Fruit fly (Drosophila melanogaster) whole organism, embryonic: ENCODE results near the gene mnd.
A peak's percentile ranks its signal among the peaks of the same experiment; 100 is the strongest.

Experiments used
- B-H1 ChIP-seq: fragments of 200-800 bp; sonication (Bioruptor generic); IDR thresholded peaks from 3 replicates; pipeline ENCODE4 v1.3.6; 2022; ENCODE audit warnings: missing biosample characterization, missing genetic modification characterization
- CG14014 ChIP-seq: fragments of 200-800 bp; sonication (Bioruptor generic); IDR thresholded peaks from 2 replicates; pipeline ENCODE4 v1.3.6; 2022; ENCODE audit warnings: missing biosample characterization, missing genetic modification characterization
- CG15696 ChIP-seq: fragments of 200-800 bp; sonication (Bioruptor generic); optimal IDR thresholded peaks from 2 replicates; lab custom pipeline; 2019; ENCODE audit warnings: missing biosample characterization, mild to moderate bottlenecking, missing genetic modification characterization, moderate library complexity
- CG17359 ChIP-seq: fragments of 200-800 bp; sonication (Bioruptor generic); optimal IDR thresholded peaks from 3 replicates; lab custom pipeline; 2018; ENCODE audit warnings: missing biosample characterization, mild to moderate bottlenecking, missing genetic modification characterization, moderate library complexity
- CG17612 ChIP-seq: fragments of 200-800 bp; sonication (Bioruptor generic); IDR thresholded peaks from 2 replicates; pipeline ENCODE4 v1.3.6; 2022; ENCODE audit warnings: missing biosample characterization, missing genetic modification characterization
- CG2129 ChIP-seq: fragments of 200-800 bp; sonication (Bioruptor generic); IDR thresholded peaks from 2 replicates; pipeline ENCODE4 v1.3.6; 2022; ENCODE audit warnings: missing biosample characterization, missing genetic modification characterization; ENCODE audit not compliant: partially characterized antibody
- CG30403 ChIP-seq: fragments of 200-800 bp; sonication (Bioruptor generic); optimal IDR thresholded peaks from 3 replicates; lab custom pipeline; 2016; ENCODE audit warnings: missing biosample characterization, missing genetic modification characterization
- CG30431 ChIP-seq: fragments of 200-800 bp; sonication (Bioruptor generic); optimal IDR thresholded peaks from 2 replicates; lab custom pipeline; 2017; ENCODE audit warnings: missing biosample characterization, missing genetic modification characterization
- CG31388 ChIP-seq: fragments of 200-800 bp; sonication (Bioruptor generic); optimal IDR thresholded peaks from 2 replicates; lab custom pipeline; 2016; ENCODE audit warnings: missing biosample characterization, missing genetic modification characterization
- CG3407 ChIP-seq: fragments of 200-800 bp; sonication (Bioruptor generic); optimal IDR thresholded peaks from 2 replicates; lab custom pipeline; 2018; ENCODE audit warnings: missing biosample characterization, mild to moderate bottlenecking, missing genetic modification characterization
- CG42726 ChIP-seq: fragments of 200-800 bp; sonication (Bioruptor generic); IDR thresholded peaks from 2 replicates; pipeline ENCODE4 v1.3.6; 2022; ENCODE audit warnings: missing biosample characterization, missing genetic modification characterization; ENCODE audit not compliant: partially characterized antibody
- CG4617 ChIP-seq: fragments of 200-800 bp; sonication (Bioruptor generic); optimal IDR thresholded peaks from 3 replicates; lab custom pipeline; 2016; ENCODE audit warnings: missing biosample characterization, missing genetic modification characterization, borderline replicate concordance
- CG5180 ChIP-seq: fragments of 200-800 bp; sonication (Bioruptor generic); optimal IDR thresholded peaks from 3 replicates; lab custom pipeline; 2017; ENCODE audit warnings: missing biosample characterization, missing genetic modification characterization, mild to moderate bottlenecking, moderate library complexity, missing genetic modification reagents
- CG6654 ChIP-seq: fragments of 200-800 bp; sonication (Bioruptor generic); optimal IDR thresholded peaks from 2 replicates; lab custom pipeline; 2017; ENCODE audit warnings: missing biosample characterization, mild to moderate bottlenecking, missing genetic modification characterization
- CG6854 ChIP-seq: fragments of 200-800 bp; sonication (Bioruptor generic); optimal IDR thresholded peaks from 3 replicates; lab custom pipeline; 2017; ENCODE audit warnings: missing biosample characterization, mild to moderate bottlenecking, missing genetic modification characterization
- CG8290 ChIP-seq, 3 experiments: fragments of 200-800 bp; sonication (Bioruptor generic); optimal IDR thresholded peaks; 2 replicates each; lab custom pipeline; 2016 to 2019; ENCODE audit warnings: missing biosample characterization in 3 of 3, missing genetic modification characterization in 3 of 3, mild to moderate bottlenecking in 2 of 3, moderate library complexity in 1 of 3
- CkIIα-i1 ChIP-seq: fragments of 200-800 bp; sonication (Bioruptor generic); IDR thresholded peaks from 2 replicates; pipeline ENCODE4 v1.3.6; 2022; ENCODE audit warnings: missing biosample characterization, missing genetic modification characterization
- CoRest ChIP-seq: fragments of 200-800 bp; sonication (Bioruptor generic); optimal IDR thresholded peaks from 3 replicates; lab custom pipeline; 2018; ENCODE audit warnings: missing biosample characterization, mild to moderate bottlenecking, missing genetic modification characterization, moderate library complexity
- CrebB ChIP-seq: fragments of 200-800 bp; sonication (Bioruptor generic); optimal IDR thresholded peaks from 3 replicates; lab custom pipeline; 2018; ENCODE audit warnings: missing biosample characterization, mild to moderate bottlenecking, missing genetic modification characterization
- Dbx ChIP-seq: fragments of 200-800 bp; sonication (Bioruptor generic); IDR thresholded peaks from 3 replicates; pipeline ENCODE4 v1.3.6; 2022; ENCODE audit warnings: missing biosample characterization, missing genetic modification characterization
- GATAe ChIP-seq: fragments of 200-800 bp; sonication (Bioruptor generic); conservative IDR thresholded peaks from 2 replicates; pipeline ENCODE4 v1.3.6; 2022; ENCODE audit warnings: missing biosample characterization, missing genetic modification characterization
- Gsc ChIP-seq: fragments of 200-800 bp; sonication (Bioruptor generic); IDR thresholded peaks from 2 replicates; pipeline ENCODE4 v1.3.6; 2022; ENCODE audit warnings: missing biosample characterization, missing genetic modification characterization
- H2.0 ChIP-seq: fragments of 200-800 bp; sonication (Bioruptor generic); IDR thresholded peaks from 2 replicates; pipeline ENCODE4 v1.3.6; 2022; ENCODE audit warnings: missing biosample characterization, missing genetic modification characterization
- HLH54F ChIP-seq: fragments of 200-800 bp; sonication (Bioruptor generic); optimal IDR thresholded peaks from 3 replicates; lab custom pipeline; 2016; ENCODE audit warnings: missing biosample characterization, missing genetic modification characterization
- Hmx ChIP-seq: fragments of 200-800 bp; sonication (Bioruptor generic); optimal IDR thresholded peaks from 2 replicates; lab custom pipeline; 2016; ENCODE audit warnings: missing biosample characterization, missing genetic modification characterization
- NFAT ChIP-seq: fragments of 200-800 bp; sonication (Bioruptor generic); IDR thresholded peaks from 2 replicates; pipeline ENCODE4 v1.3.6; 2022; ENCODE audit warnings: missing biosample characterization, missing genetic modification characterization
- Pdp1 ChIP-seq, 2 experiments: fragments of 200-800 bp; sonication (Bioruptor generic); optimal IDR thresholded peaks; 3 replicates each; lab custom pipeline; 2016; ENCODE audit warnings: missing biosample characterization in 2 of 2, missing genetic modification characterization in 2 of 2, mild to moderate bottlenecking in 1 of 2, moderate library complexity in 1 of 2
- YL-1 ChIP-seq: fragments of 200-800 bp; sonication (Bioruptor generic); optimal IDR thresholded peaks from 3 replicates; lab custom pipeline; 2017; ENCODE audit warnings: missing biosample characterization, mild to moderate bottlenecking, missing genetic modification characterization
- amos ChIP-seq: fragments of 200-800 bp; sonication (Bioruptor generic); IDR thresholded peaks from 2 replicates; pipeline ENCODE4 v1.3.6; 2022; ENCODE audit warnings: missing biosample characterization, missing genetic modification characterization; ENCODE audit not compliant: partially characterized antibody
- bsh ChIP-seq, 2 experiments: fragments of 200-800 bp; sonication (Bioruptor generic); optimal IDR thresholded peaks; 2 replicates each; lab custom pipeline; 2017 to 2018; ENCODE audit warnings: mild to moderate bottlenecking in 2 of 2, missing biosample characterization in 2 of 2, missing genetic modification characterization in 2 of 2, moderate library complexity in 1 of 2
- btn ChIP-seq: fragments of 200-800 bp; sonication (Bioruptor generic); optimal IDR thresholded peaks from 2 replicates; lab custom pipeline; 2016; ENCODE audit warnings: missing biosample characterization, missing genetic modification characterization
- ewg ChIP-seq: fragments of 200-800 bp; sonication (Bioruptor generic); optimal IDR thresholded peaks from 3 replicates; lab custom pipeline; 2017; ENCODE audit warnings: mild to moderate bottlenecking, missing biosample characterization, missing genetic modification reagents, missing genetic modification characterization
- her ChIP-seq: fragments of 200-800 bp; sonication (Bioruptor generic); optimal IDR thresholded peaks from 2 replicates; lab custom pipeline; 2016; ENCODE audit warnings: missing biosample characterization, missing genetic modification characterization
- inv ChIP-seq: fragments of 200-800 bp; sonication (Bioruptor generic); IDR thresholded peaks from 2 replicates; pipeline ENCODE4 v1.3.6; 2022; ENCODE audit warnings: missing biosample characterization, missing genetic modification characterization; ENCODE audit not compliant: partially characterized antibody
- jigr1 ChIP-seq: fragments of 200-800 bp; sonication (Bioruptor generic); IDR thresholded peaks from 3 replicates; pipeline ENCODE4 v1.3.6; 2022; ENCODE audit warnings: missing biosample characterization, missing genetic modification characterization
- lab ChIP-seq: fragments of 200-800 bp; sonication (Bioruptor generic); optimal IDR thresholded peaks from 3 replicates; lab custom pipeline; 2017; ENCODE audit warnings: missing biosample characterization, missing genetic modification characterization, mild to moderate bottlenecking, moderate library complexity, missing genetic modification reagents
- lov ChIP-seq, 2 experiments: fragments of 200-800 bp in 1 of 2; fragments of >200 bp in 1 of 2; sonication (Bioruptor generic) in 1 of 2; IDR thresholded peaks in 1 of 2; optimal IDR thresholded peaks in 1 of 2; 2 replicates in 1 of 2; 3 replicates in 1 of 2; pipeline versions ENCODE4 v1.3.6 to Lab custom; 2017 to 2022; ENCODE audit warnings: missing biosample characterization in 1 of 2, missing genetic modification characterization in 1 of 2
- p53 ChIP-seq: fragments of 200-800 bp; sonication (Bioruptor generic); optimal IDR thresholded peaks from 2 replicates; lab custom pipeline; 2016; ENCODE audit warnings: missing biosample characterization, missing genetic modification characterization
- repo ChIP-seq: fragments of 200-800 bp; sonication (Bioruptor generic); optimal IDR thresholded peaks from 2 replicates; lab custom pipeline; 2016; ENCODE audit warnings: missing biosample characterization, missing genetic modification characterization
- sc ChIP-seq, 3 experiments: fragments of >200 bp in 2 of 3; fragments of 200-800 bp in 1 of 3; sonication (Bioruptor generic) in 1 of 3; optimal IDR thresholded peaks; 2 replicates in 2 of 3; 3 replicates in 1 of 3; lab custom pipeline; 2017; ENCODE audit warnings: mild to moderate bottlenecking in 1 of 3, missing biosample characterization in 1 of 3, missing genetic modification characterization in 1 of 3, missing genetic modification reagents in 1 of 3
- ssp ChIP-seq: fragments of 200-800 bp; sonication (Bioruptor generic); IDR thresholded peaks from 2 replicates; pipeline ENCODE4 v1.3.6; 2022; ENCODE audit warnings: missing biosample characterization, missing genetic modification characterization
- tgo ChIP-seq: fragments of 200-800 bp; sonication (Bioruptor generic); IDR thresholded peaks from 3 replicates; pipeline ENCODE4 v1.3.6; 2022; ENCODE audit warnings: missing biosample characterization, missing genetic modification characterization
- trem ChIP-seq: fragments of 200-800 bp; optimal IDR thresholded peaks from 3 replicates; lab custom pipeline; 2019; ENCODE audit warnings: missing biosample characterization, mild to moderate bottlenecking, missing genetic modification characterization, moderate library complexity
- tup ChIP-seq: fragments of 200-800 bp; sonication (Bioruptor generic); optimal IDR thresholded peaks from 2 replicates; lab custom pipeline; 2016; ENCODE audit warnings: missing biosample characterization, mild to moderate bottlenecking, missing genetic modification characterization, moderate library complexity
- tx ChIP-seq: fragments of 200-800 bp; sonication (Bioruptor generic); optimal IDR thresholded peaks from 2 replicates; lab custom pipeline; 2016; ENCODE audit warnings: missing biosample characterization, missing genetic modification characterization
- zen ChIP-seq: fragments of 200-800 bp; sonication (Bioruptor generic); optimal IDR thresholded peaks from 3 replicates; lab custom pipeline; 2018; ENCODE audit warnings: missing biosample characterization, mild to moderate bottlenecking, missing genetic modification characterization, moderate library complexity

mnd gene

DNA sequence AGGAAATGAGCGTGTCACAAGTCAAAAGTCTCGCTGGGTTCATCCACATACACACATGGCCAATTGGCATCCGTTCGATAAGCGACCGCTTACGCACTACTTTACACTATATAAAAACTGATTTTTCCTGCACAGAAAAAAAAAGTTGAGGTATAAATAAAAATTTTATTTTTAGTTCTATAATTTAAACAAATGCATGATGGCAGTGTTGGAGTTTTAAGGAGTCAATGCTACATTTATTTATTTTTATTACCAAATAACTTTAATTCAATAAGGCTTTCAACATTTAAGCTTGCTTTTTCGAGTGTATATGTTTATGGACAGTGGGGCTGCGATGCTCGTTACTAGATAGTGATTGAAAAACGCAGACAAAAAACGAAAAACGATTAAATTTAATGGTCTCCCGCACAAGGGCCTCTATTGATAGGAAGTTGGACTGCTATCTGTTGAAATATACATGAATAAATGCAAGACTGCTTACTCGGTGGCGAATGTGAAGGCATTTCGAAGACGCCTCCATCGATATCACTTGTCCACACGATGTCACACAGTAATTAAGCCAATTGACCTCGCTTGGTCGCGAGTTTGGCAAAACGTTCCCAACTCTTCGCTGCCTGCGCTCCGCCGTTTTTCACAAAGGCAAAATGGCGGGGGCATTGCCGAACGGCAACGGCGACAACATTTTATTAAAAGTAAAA is 26.9 kb downstream of the mnd start (continued):
- TF ChIP-seq CG31388 (GFP tag; lab: Kevin White, UChicago), result peak; percentile 74
- TF ChIP-seq CG6854 (GFP tag; lab: Kevin White, UChicago), result peak; percentile 30
- no peak for TF ChIP-seq btn (GFP tag; lab: Kevin White, UChicago)
- peak; percentile 82 for TF ChIP-seq tgo (GFP tag; lab: Robert Waterston, UW)
- no peak for TF ChIP-seq GATAe (GFP tag; lab: Robert Waterston, UW)
- TF ChIP-seq p53 (GFP tag; lab: Kevin White, UChicago), result no peak
- peak; percentile 49 to 65 for TF ChIP-seq Pdp1 (GFP tag; optimal IDR thresholded peaks at IDR 0.05; lab: Kevin White, UChicago)
- peak; percentile 50 for TF ChIP-seq CG30431 (GFP tag; lab: Kevin White, UChicago)
- no peak for TF ChIP-seq sc (optimal IDR thresholded peaks at IDR 0.05; lab: Kevin White, UChicago)
- peak; percentile 20 for TF ChIP-seq sc (GFP tag; optimal IDR thresholded peaks at IDR 0.05; lab: Kevin White, UChicago)
- TF ChIP-seq Dbx, result 0 out of 3 replicates have a peak, but pooled peaks have one; percentile 18
- peak; percentile 55 for TF ChIP-seq CG5180 (GFP tag; lab: Kevin White, UChicago)
- no peak for TF ChIP-seq Gsc (GFP tag; lab: Robert Waterston, UW)
- peak; percentile 42 to 85 for TF ChIP-seq bsh (GFP tag; optimal IDR thresholded peaks at IDR 0.05; lab: Kevin White, UChicago)
- no peak for TF ChIP-seq CkIIα-i1
- peak; percentile 62 for TF ChIP-seq CG3407 (GFP tag; lab: Kevin White, UChicago)
- TF ChIP-seq H2.0 (GFP tag; lab: Robert Waterston, UW), result peak; percentile 57; the same call in 1 of the 2 replicates
- TF ChIP-seq CG4617, result peak; percentile 18
- no peak for TF ChIP-seq HLH54F (GFP tag; lab: Kevin White, UChicago)
- TF ChIP-seq CG42726 (GFP tag; lab: Robert Waterston, UW), result no peak
- TF ChIP-seq her, result no peak
- TF ChIP-seq repo (GFP tag; lab: Kevin White, UChicago), result no peak
- peak; percentile 32 for TF ChIP-seq ewg (GFP tag; lab: Kevin White, UChicago)
- TF ChIP-seq CG2129, result no peak
- TF ChIP-seq trem, result peak; percentile 74
- no peak for TF ChIP-seq inv (GFP tag; lab: Robert Waterston, UW)
- peak; percentile 85 for TF ChIP-seq CoRest (tag; lab: Kevin White, UChicago)
- no peak for TF ChIP-seq tx (GFP tag; lab: Kevin White, UChicago)
- TF ChIP-seq lov (optimal IDR thresholded peaks at IDR 0.05; lab: Kevin White, UChicago), result no peak
- peak; percentile 53; the same call in 1 of the 3 replicates for TF ChIP-seq lov (GFP tag; IDR thresholded peaks at IDR 0.05; lab: Robert Waterston, UW)
- TF ChIP-seq ssp (GFP tag; lab: Robert Waterston, UW), result peak; percentile 45; the same call in 1 of the 2 replicates
- TF ChIP-seq CG14014, result peak; percentile 58; the same call in 1 of the 2 replicates
- TF ChIP-seq YL-1 (GFP tag; lab: Kevin White, UChicago), result no peak
- TF ChIP-seq amos (GFP tag; lab: Robert Waterston, UW), result no peak
- no peak for TF ChIP-seq tup (GFP tag; lab: Kevin White, UChicago)
- peak; percentile 77 for TF ChIP-seq zen (tag; lab: Kevin White, UChicago)
- TF ChIP-seq CG17359 (tag; lab: Kevin White, UChicago), result peak; percentile 85
- peak; percentile 49 for TF ChIP-seq B-H1 (GFP tag; lab: Robert Waterston, UW)
- TF ChIP-seq lab (GFP tag; lab: Kevin White, UChicago), result peak; percentile 81
- TF ChIP-seq CG6654, result peak; percentile 13
- TF ChIP-seq CG8290 (GFP tag; optimal IDR thresholded peaks at IDR 0.05; lab: Kevin White, UChicago), result peak; percentile 28
- no peak for TF ChIP-seq CG8290 (tag; optimal IDR thresholded peaks at IDR 0.05; lab: Kevin White, UChicago)
- peak; percentile 71 for TF ChIP-seq CrebB (tag; lab: Kevin White, UChicago)
- no peak for TF ChIP-seq Hmx
- TF ChIP-seq CG15696 (tag; lab: Kevin White, UChicago), result peak; percentile 82
- 0 out of 3 replicates have a peak, but pooled peaks have one; percentile 18 for TF ChIP-seq jigr1
- TF ChIP-seq CG17612, result peak; percentile 16; the same call in 1 of the 2 replicates
- TF ChIP-seq NFAT, result peak; percentile 27; the same call in 1 of the 2 replicates
- TF ChIP-seq CG30403 (GFP tag; lab: Kevin White, UChicago), result peak; percentile 81
